Fruit fly (Drosophila melanogaster) whole organism, pupa: ENCODE data around the gene CG5928.
A peak's percentile ranks its signal among the peaks of the same experiment; 100 is the strongest.

Experiments used
- CG10348 ChIP-seq: fragments of 200-800 bp; sonication (Bioruptor generic); IDR thresholded peaks from 2 replicates; pipeline ENCODE4 v1.3.6; 2022; ENCODE audit warnings: missing biosample characterization, missing genetic modification characterization
- CG14655 ChIP-seq: fragments of 200-800 bp; sonication (Bioruptor generic); optimal IDR thresholded peaks from 3 replicates; lab custom pipeline; 2017; ENCODE audit warnings: mild to moderate bottlenecking, missing biosample characterization, missing genetic modification reagents, missing genetic modification characterization
- CG15710 ChIP-seq: fragments of 200-800 bp; sonication (Bioruptor generic); optimal IDR thresholded peaks from 2 replicates; lab custom pipeline; 2018; ENCODE audit warnings: missing biosample characterization, mild to moderate bottlenecking, missing genetic modification characterization, moderate library complexity
- CG32121 ChIP-seq: fragments of 200-800 bp; sonication (Bioruptor generic); IDR thresholded peaks from 2 replicates; pipeline ENCODE4 v1.3.6; 2022; ENCODE audit warnings: missing biosample characterization, missing genetic modification characterization
- CG4496 ChIP-seq: fragments of 200-800 bp; sonication (Bioruptor generic); IDR thresholded peaks from 3 replicates; pipeline ENCODE4 v1.3.6; 2022; ENCODE audit warnings: missing biosample characterization, missing genetic modification characterization
- CG8159 ChIP-seq: fragments of 200-800 bp; sonication (Bioruptor generic); optimal IDR thresholded peaks from 3 replicates; lab custom pipeline; 2018; ENCODE audit warnings: missing biosample characterization, mild to moderate bottlenecking, missing genetic modification characterization, moderate library complexity
- CG8301 ChIP-seq: fragments of 200-800 bp; sonication (Bioruptor generic); optimal IDR thresholded peaks from 2 replicates; lab custom pipeline; 2018; ENCODE audit warnings: missing biosample characterization, mild to moderate bottlenecking, missing genetic modification characterization
- CG9948 ChIP-seq: fragments of 200-800 bp; sonication (Bioruptor generic); optimal IDR thresholded peaks from 2 replicates; lab custom pipeline; 2018; ENCODE audit warnings: missing biosample characterization, mild to moderate bottlenecking, missing genetic modification characterization, moderate library complexity
- D1 ChIP-seq: fragments of 200-800 bp; sonication (Bioruptor generic); optimal IDR thresholded peaks from 2 replicates; lab custom pipeline; 2018; ENCODE audit warnings: missing biosample characterization, mild to moderate bottlenecking, missing genetic modification characterization, moderate library complexity
- EcR ChIP-seq: fragments of 200-800 bp; sonication (Bioruptor generic); optimal IDR thresholded peaks from 3 replicates; lab custom pipeline; 2019; ENCODE audit warnings: missing biosample characterization, missing genetic modification characterization, mild to moderate bottlenecking, moderate library complexity, missing genetic modification reagents
- Ets98B ChIP-seq: fragments of 200-800 bp; sonication (Bioruptor generic); IDR thresholded peaks from 2 replicates; pipeline ENCODE4 v1.3.6; 2022; ENCODE audit warnings: missing biosample characterization, missing genetic modification characterization
- Pif1B ChIP-seq: fragments of 200-800 bp; sonication (Bioruptor generic); optimal IDR thresholded peaks from 3 replicates; lab custom pipeline; 2016; ENCODE audit warnings: missing biosample characterization, missing genetic modification characterization
- fd96Ca ChIP-seq: fragments of 200-800 bp; sonication (Bioruptor generic); IDR thresholded peaks from 3 replicates; pipeline ENCODE4 v1.3.6; 2022; ENCODE audit warnings: missing biosample characterization, missing genetic modification characterization
- rn ChIP-seq: fragments of 200-800 bp; sonication (Bioruptor generic); IDR thresholded peaks from 2 replicates; pipeline ENCODE4 v1.3.6; 2022; ENCODE audit warnings: missing biosample characterization, missing genetic modification characterization

DNA sequence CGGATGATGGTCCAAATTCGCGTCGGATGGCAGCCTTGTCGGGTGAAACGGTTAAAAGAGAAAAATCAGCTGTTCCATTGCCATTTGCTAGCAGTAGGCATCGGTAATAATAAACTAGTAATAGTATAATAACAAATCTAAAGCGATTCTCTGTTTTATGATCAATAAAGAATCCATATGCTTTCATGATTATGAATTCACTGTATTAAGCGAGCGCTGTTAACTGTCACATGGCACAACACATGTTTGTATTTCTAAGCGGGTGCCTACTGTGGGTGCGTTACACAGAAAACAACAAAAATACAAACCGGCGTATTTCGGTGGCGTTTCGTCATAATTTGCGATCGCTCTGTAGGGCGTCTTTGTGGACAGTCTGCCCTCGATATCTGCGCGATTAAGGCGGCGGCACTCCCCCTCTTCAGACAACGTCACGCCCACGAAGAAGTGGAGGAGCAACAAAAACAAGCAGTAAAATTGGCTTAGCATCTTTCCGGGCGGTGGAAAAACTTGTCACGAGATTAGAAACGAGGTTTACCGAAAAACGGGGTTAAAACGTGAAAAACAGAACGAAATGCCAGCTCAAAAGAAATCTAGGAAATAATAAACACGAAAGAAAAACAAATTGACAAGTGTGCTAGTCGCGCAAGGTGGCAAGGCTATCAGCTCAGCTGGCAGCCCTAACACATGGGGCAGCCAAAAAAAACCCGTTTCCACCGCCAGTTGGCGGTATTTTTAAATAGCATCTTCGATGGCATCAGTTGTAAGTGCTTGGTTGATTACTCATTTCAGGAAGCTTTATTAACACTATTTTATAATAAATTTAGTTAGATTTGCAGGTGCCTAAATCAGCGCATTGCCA lies 23.3 kb downstream of the CG5928 start, which contains the start of the genes Nep1 and Mipp2:
- no peak for TF ChIP-seq EcR (GFP tag; lab: Kevin White, UChicago)
- TF ChIP-seq CG14655 (GFP tag; lab: Kevin White, UChicago): no peak
- peak; percentile 64 for TF ChIP-seq Ets98B
- TF ChIP-seq Pif1B (GFP tag; lab: Kevin White, UChicago): peak; percentile 37
- TF ChIP-seq CG8159 (tag; lab: Kevin White, UChicago): peak; percentile 12
- peak; percentile 50 for TF ChIP-seq CG8301 (tag; lab: Kevin White, UChicago)
- TF ChIP-seq CG32121 (GFP tag; lab: Robert Waterston, UW): peak; percentile 67
- peak; percentile 30 for TF ChIP-seq CG15710 (tag; lab: Kevin White, UChicago)
- TF ChIP-seq CG10348 (GFP tag; lab: Robert Waterston, UW): no peak
- TF ChIP-seq D1: no peak
- peak; percentile 21 for TF ChIP-seq CG9948 (tag; lab: Kevin White, UChicago)
- TF ChIP-seq CG4496: peak; percentile 56; the same call in 2 of the 3 replicates
- peak; percentile 75 for TF ChIP-seq fd96Ca
- no peak for TF ChIP-seq rn (GFP tag; lab: Robert Waterston, UW)
